Worm (Caenorhabditis elegans): ENCODE data around the gene ZC190.4.

ce11 chrV:8632788-8633187 is 33.1 kb upstream of the ZC190.4 start:
- no peak for TF ChIP-seq nhr-237 (tag; optimal IDR thresholded peaks at IDR 0.05)
- TF ChIP-seq elt-1 (tag; optimal IDR thresholded peaks at IDR 0.05) = no peak
- TF ChIP-seq nhr-25 (tag; optimal IDR thresholded peaks at IDR 0.05) = no peak
